Worm (Caenorhabditis elegans): Measurements from ENCODE around the gene srh-257.

Gene srh-257

ce11 chrV:15415951-15416350, 8.9 kb downstream of the srh-257 start, which contains the start of gene srh-265:
srh-265 (plus strand) TSS chrV:15416251.
- TF ChIP-seq scrt-1 (GFP tag; IDR thresholded peaks at IDR 0.05) (no peak), tbx-11 (GFP tag; IDR thresholded peaks at IDR 0.05) (no peak), ceh-13 (GFP tag; optimal IDR thresholded peaks at IDR 0.05) (no peak), pes-1 (GFP tag; IDR thresholded peaks at IDR 0.05) (no peak), ama-1 (optimal IDR thresholded peaks at IDR 0.05) (no peak), hmbx-1 (tag; optimal IDR thresholded peaks at IDR 0.05) (no peak), ceh-36 (tag; optimal IDR thresholded peaks at IDR 0.05) (no peak), flt-1 (GFP tag; IDR thresholded peaks at IDR 0.05) (no peak), F13C5.2 (tag; optimal IDR thresholded peaks at IDR 0.05) (no peak), aly-1 (tag; optimal IDR thresholded peaks at IDR 0.05) (no peak)

DNA sequence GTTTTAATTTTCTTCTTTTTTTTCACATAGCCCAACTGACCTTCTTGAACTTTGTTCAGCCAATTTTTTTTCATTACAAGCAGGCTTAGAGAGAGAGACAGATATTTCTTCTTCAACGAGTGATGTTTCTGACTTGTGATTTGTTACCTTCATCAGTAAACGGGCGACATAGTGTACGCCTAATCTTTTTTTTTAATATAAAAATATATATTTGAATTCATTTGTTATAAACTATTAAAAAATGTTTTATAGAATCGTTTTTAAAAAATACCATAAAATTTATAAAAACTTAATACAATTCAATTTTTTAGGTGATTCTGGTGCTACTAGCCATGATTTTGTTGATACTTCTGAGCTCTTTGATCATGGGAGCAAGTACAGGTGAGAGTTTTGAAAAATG, 10.8 kb downstream of the srh-257 start, which contains the start of gene T06E6.10:
Gene T06E6.10, plus strand, starts transcription at position 301 of the 400 bp plus-strand sequence.
- TF ChIP-seq flt-1 (GFP tag; IDR thresholded peaks at IDR 0.05) (no peak), scrt-1 (GFP tag; IDR thresholded peaks at IDR 0.05) (no peak), ceh-36 (tag; optimal IDR thresholded peaks at IDR 0.05) (no peak), tra-4 (tag; optimal IDR thresholded peaks at IDR 0.05) (no peak), ceh-13 (GFP tag; optimal IDR thresholded peaks at IDR 0.05) (no peak), aly-1 (tag; optimal IDR thresholded peaks at IDR 0.05) (no peak), hnd-1 (tag; optimal IDR thresholded peaks at IDR 0.05) (no peak), tbx-11 (GFP tag; IDR thresholded peaks at IDR 0.05) (no peak), B0310.2 (tag; optimal IDR thresholded peaks at IDR 0.05) (no peak), pes-1 (GFP tag; IDR thresholded peaks at IDR 0.05) (no peak), hmg-4 (GFP tag; optimal IDR thresholded peaks at IDR 0.05) (no peak)

ce11 chrV:15423601-15424000, 16.6 kb downstream of the srh-257 start, which contains the start of gene fbxa-104:
fbxa-104 (minus strand) TSS chrV:15423683.
- TF ChIP-seq ets-7 (tag; optimal IDR thresholded peaks at IDR 0.05) (no peak), ceh-13 (GFP tag; optimal IDR thresholded peaks at IDR 0.05) (no peak), sea-1 (GFP tag; conservative IDR thresholded peaks at IDR 0.05) (no peak), hmg-4 (GFP tag; optimal IDR thresholded peaks at IDR 0.05) (no peak), flt-1 (GFP tag; IDR thresholded peaks at IDR 0.05) (no peak), B0310.2 (tag; optimal IDR thresholded peaks at IDR 0.05) (no peak), pes-1 (GFP tag; IDR thresholded peaks at IDR 0.05) (no peak), hmbx-1 (tag; optimal IDR thresholded peaks at IDR 0.05) (no peak), tra-4 (tag; optimal IDR thresholded peaks at IDR 0.05) (no peak), scrt-1 (GFP tag; IDR thresholded peaks at IDR 0.05) (no peak), ama-1 (optimal IDR thresholded peaks at IDR 0.05) (no peak), tbx-37 (GFP tag; conservative IDR thresholded peaks at IDR 0.05) (no peak), F13C5.2 (tag; optimal IDR thresholded peaks at IDR 0.05) (no peak), aly-1 (tag; optimal IDR thresholded peaks at IDR 0.05) (no peak), tbx-11 (GFP tag; IDR thresholded peaks at IDR 0.05) (no peak), ceh-36 (tag; optimal IDR thresholded peaks at IDR 0.05) (no peak), hnd-1 (tag; optimal IDR thresholded peaks at IDR 0.05) (no peak)

- no peak for TF ChIP-seq ama-1 (optimal IDR thresholded peaks at IDR 0.05)
- no peak for TF ChIP-seq hmg-4 (GFP tag; optimal IDR thresholded peaks at IDR 0.05)
- no peak for TF ChIP-seq B0310.2 (tag; optimal IDR thresholded peaks at IDR 0.05)
- no peak for TF ChIP-seq hmbx-1 (tag; optimal IDR thresholded peaks at IDR 0.05)
- no peak for TF ChIP-seq sea-1 (GFP tag; conservative IDR thresholded peaks at IDR 0.05)
- no peak for TF ChIP-seq flt-1 (GFP tag; IDR thresholded peaks at IDR 0.05)
- TF ChIP-seq tra-4 (tag; optimal IDR thresholded peaks at IDR 0.05), result no peak
- TF ChIP-seq tbx-37 (GFP tag; conservative IDR thresholded peaks at IDR 0.05), result no peak
- TF ChIP-seq ets-7 (tag; optimal IDR thresholded peaks at IDR 0.05), result no peak
- no peak for TF ChIP-seq tbx-11 (GFP tag; IDR thresholded peaks at IDR 0.05)
- no peak for TF ChIP-seq F13C5.2 (tag; optimal IDR thresholded peaks at IDR 0.05)
- no peak for TF ChIP-seq pes-1 (GFP tag; IDR thresholded peaks at IDR 0.05)
- no peak for TF ChIP-seq ceh-13 (GFP tag; optimal IDR thresholded peaks at IDR 0.05)
These were observed 18.5 kb downstream of the srh-257 start, which contains the start of gene Y36E3A.2 for ce11 chrV:15425368-15426091. Y36E3A.2 (plus strand) TSS chrV:15426041.

- TF ChIP-seq scrt-1 (GFP tag; IDR thresholded peaks at IDR 0.05) (no peak), tra-4 (tag; optimal IDR thresholded peaks at IDR 0.05) (no peak), tbx-37 (GFP tag; conservative IDR thresholded peaks at IDR 0.05) (no peak), aly-1 (tag; optimal IDR thresholded peaks at IDR 0.05) (no peak), ceh-13 (GFP tag; optimal IDR thresholded peaks at IDR 0.05) (no peak), ceh-36 (tag; optimal IDR thresholded peaks at IDR 0.05) (no peak), ets-7 (tag; optimal IDR thresholded peaks at IDR 0.05) (no peak), F13C5.2 (tag; optimal IDR thresholded peaks at IDR 0.05) (no peak), sea-1 (GFP tag; conservative IDR thresholded peaks at IDR 0.05) (no peak), hnd-1 (tag; optimal IDR thresholded peaks at IDR 0.05) (no peak), tbx-11 (GFP tag; IDR thresholded peaks at IDR 0.05) (no peak), B0310.2 (tag; optimal IDR thresholded peaks at IDR 0.05) (no peak), hmbx-1 (tag; optimal IDR thresholded peaks at IDR 0.05) (no peak), hmg-4 (GFP tag; optimal IDR thresholded peaks at IDR 0.05) (no peak), ama-1 (optimal IDR thresholded peaks at IDR 0.05) (no peak), pes-1 (GFP tag; IDR thresholded peaks at IDR 0.05) (no peak), flt-1 (GFP tag; IDR thresholded peaks at IDR 0.05) (no peak)
These were observed 19.9 kb downstream of the srh-257 start, which contains the start of gene fbxa-209 for ce11 chrV:15426944-15427343. fbxa-209 (minus strand) TSS chrV:15427044.

DNA sequence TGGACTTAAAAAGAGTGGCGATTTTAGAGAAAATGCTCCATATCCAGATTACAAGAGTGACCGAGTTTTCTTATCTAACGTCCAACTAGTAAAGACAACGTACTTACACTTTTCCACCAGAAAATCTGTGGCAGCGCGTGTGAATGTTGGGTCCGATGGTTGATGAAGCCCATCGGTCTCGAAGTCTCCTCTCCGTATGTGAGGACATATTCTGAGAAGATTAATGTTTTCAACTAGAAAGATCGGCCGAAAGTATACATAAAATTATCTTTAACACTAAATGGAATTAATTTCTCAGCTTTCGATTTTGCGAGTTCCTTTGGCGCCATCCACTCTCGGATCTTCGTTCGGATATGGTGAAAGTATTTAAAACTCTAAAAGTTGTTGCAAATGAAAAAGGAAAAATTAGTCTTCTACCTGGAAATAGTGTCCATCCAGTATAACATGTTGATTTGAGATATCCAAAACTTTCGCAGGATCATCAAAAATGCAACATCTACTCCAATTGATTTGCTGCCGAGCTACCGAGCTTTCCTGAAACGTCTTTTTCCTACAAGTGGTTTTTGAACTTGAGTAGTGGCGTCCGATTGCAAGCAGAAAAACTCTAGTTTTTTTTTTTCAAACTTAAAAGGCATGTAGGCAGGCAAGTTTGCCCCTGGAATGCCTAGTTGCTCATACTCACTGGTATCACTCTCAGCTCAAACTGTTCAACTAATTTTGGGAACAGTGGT, 24.5 kb downstream of the srh-257 start:
- TF ChIP-seq tbx-37 (GFP tag; conservative IDR thresholded peaks at IDR 0.05) (no peak), ets-7 (tag; optimal IDR thresholded peaks at IDR 0.05) (no peak), tra-4 (tag; optimal IDR thresholded peaks at IDR 0.05) (no peak), ama-1 (optimal IDR thresholded peaks at IDR 0.05) (no peak), tbx-11 (GFP tag; IDR thresholded peaks at IDR 0.05) (no peak), hmbx-1 (tag; optimal IDR thresholded peaks at IDR 0.05) (no peak), aly-1 (tag; optimal IDR thresholded peaks at IDR 0.05) (no peak), hmg-4 (GFP tag; optimal IDR thresholded peaks at IDR 0.05) (no peak), B0310.2 (tag; optimal IDR thresholded peaks at IDR 0.05) (no peak), scrt-1 (GFP tag; IDR thresholded peaks at IDR 0.05) (no peak), ceh-13 (GFP tag; optimal IDR thresholded peaks at IDR 0.05) (no peak), hnd-1 (tag; optimal IDR thresholded peaks at IDR 0.05) (no peak)

Data from whole organism, early embryonic.